Worm (Caenorhabditis elegans) whole organism, L1 larva: ENCODE data around the gene E02C12.8.

Experiments used
- C34B4.2 ChIP-seq: sonication (generic microtip); optimal IDR thresholded peaks from 2 replicates; lab custom pipeline; 2017; ENCODE audit warnings: mild to moderate bottlenecking, missing genetic modification characterization, missing compliant biosample characterization
- F16B12.6 ChIP-seq: fragments of 150-350 bp; optimal IDR thresholded peaks from 2 replicates; lab custom pipeline; 2014; ENCODE audit warnings: missing biosample characterization, missing genetic modification characterization
- aly-2 ChIP-seq: fragments of 150-350 bp; optimal IDR thresholded peaks from 2 replicates; lab custom pipeline; 2014; ENCODE audit warnings: missing biosample characterization, missing genetic modification characterization
- ama-1 ChIP-seq: fragments of 150-350 bp; optimal IDR thresholded peaks from 2 replicates; lab custom pipeline; 2014
- blmp-1 ChIP-seq: fragments of 150-350 bp; optimal IDR thresholded peaks from 2 replicates; lab custom pipeline; 2014; ENCODE audit warnings: missing biosample characterization, missing genetic modification characterization
- ceh-8 ChIP-seq: fragments of 200-800 bp; sonication (Bioruptor generic); optimal IDR thresholded peaks from 2 replicates; lab custom pipeline; 2018; ENCODE audit warnings: mild to moderate bottlenecking, missing genetic modification characterization, moderate library complexity, missing compliant biosample characterization
- dpl-1 ChIP-seq, 3 experiments: fragments of 150-350 bp in 2 of 3; sonication (generic microtip) in 1 of 3; optimal IDR thresholded peaks; 2 replicates each; lab custom pipeline; 2014 to 2017; ENCODE audit warnings: missing biosample characterization in 3 of 3, missing genetic modification characterization in 3 of 3, missing genetic modification reagents in 3 of 3
- dsc-1 ChIP-seq: sonication (generic microtip); optimal IDR thresholded peaks from 2 replicates; lab custom pipeline; 2016; ENCODE audit warnings: mild to moderate bottlenecking, missing genetic modification characterization, missing compliant biosample characterization
- efl-1 ChIP-seq, 4 experiments: fragments of 150-350 bp; optimal IDR thresholded peaks in 3 of 4; peaks in 1 of 4; 1 replicate in 1 of 4; 2 replicates in 3 of 4; lab custom pipeline; 2014; ENCODE audit warnings: missing biosample characterization in 2 of 4, missing genetic modification characterization in 2 of 4, missing genetic modification reagents in 2 of 4
- egl-13 ChIP-seq: sonication (generic microtip); optimal IDR thresholded peaks from 2 replicates; lab custom pipeline; 2016; ENCODE audit warnings: missing genotype, missing genetic modification reagents, missing genetic modification characterization, missing compliant biosample characterization
- egl-27 ChIP-seq, 2 experiments: fragments of 150-350 bp in 1 of 2; sonication (generic microtip); optimal IDR thresholded peaks; 3 replicates each; lab custom pipeline; 2017 to 2018; ENCODE audit warnings: missing biosample characterization in 2 of 2, missing genetic modification characterization in 2 of 2, missing genetic modification reagents in 2 of 2
- elt-3 ChIP-seq, 6 experiments: fragments of 150-350 bp in 1 of 6; sonication (generic microtip); optimal IDR thresholded peaks; 2 replicates each; lab custom pipeline; 2017 to 2018; ENCODE audit warnings: missing biosample characterization in 6 of 6, missing genetic modification characterization in 6 of 6, inconsistent platforms in 1 of 6
- fkh-10 ChIP-seq: sonication (generic microtip); optimal IDR thresholded peaks from 2 replicates; lab custom pipeline; 2017; ENCODE audit warnings: missing biosample characterization, missing genetic modification reagents, missing genetic modification characterization
- fkh-8 ChIP-seq: sonication (generic microtip); optimal IDR thresholded peaks from 2 replicates; lab custom pipeline; 2016; ENCODE audit warnings: mild to moderate bottlenecking, missing genetic modification characterization, missing compliant biosample characterization
- fos-1 ChIP-seq: fragments of 150-350 bp; optimal IDR thresholded peaks from 2 replicates; lab custom pipeline; 2014; ENCODE audit warnings: missing biosample characterization, missing genetic modification characterization
- grh-1 ChIP-seq: fragments of 200-800 bp; sonication (Bioruptor generic); IDR thresholded peaks from 2 replicates; pipeline ENCODE4 v1.3.6; 2022; ENCODE audit warnings: missing genetic modification reagents, missing genetic modification characterization, missing compliant biosample characterization
- hlh-17 ChIP-seq: fragments of 200-800 bp; sonication (Bioruptor generic); optimal IDR thresholded peaks from 2 replicates; lab custom pipeline; 2018; ENCODE audit warnings: missing genetic modification characterization, mild to moderate bottlenecking, missing compliant biosample characterization, moderate library complexity, borderline replicate concordance
- hlh-4 ChIP-seq: sonication (generic microtip); optimal IDR thresholded peaks from 2 replicates; lab custom pipeline; 2016; ENCODE audit warnings: mild to moderate bottlenecking, missing genetic modification characterization, missing compliant biosample characterization
- lin-14 ChIP-seq: fragments of 200-800 bp; sonication (Bioruptor generic); optimal IDR thresholded peaks from 2 replicates; lab custom pipeline; 2018; ENCODE audit warnings: mild to moderate bottlenecking, missing genetic modification characterization, moderate library complexity, missing compliant biosample characterization
- lin-15B ChIP-seq: fragments of 150-350 bp; sonication (generic microtip); optimal IDR thresholded peaks from 3 replicates; lab custom pipeline; 2014; ENCODE audit warnings: missing biosample characterization, missing genetic modification characterization
- lin-35 ChIP-seq, 2 experiments: fragments of 150-350 bp; optimal IDR thresholded peaks; 2 replicates each; lab custom pipeline; 2014; ENCODE audit warnings: missing biosample characterization in 2 of 2, missing genetic modification characterization in 2 of 2, missing genetic modification reagents in 2 of 2
- lin-39 ChIP-seq: fragments of 150-350 bp; optimal IDR thresholded peaks from 2 replicates; lab custom pipeline; 2014; ENCODE audit warnings: missing biosample characterization, missing genetic modification reagents, missing genetic modification characterization
- lsy-2 ChIP-seq, 2 experiments: fragments of 150-350 bp; optimal IDR thresholded peaks; 2 replicates each; lab custom pipeline; 2014; ENCODE audit warnings: missing biosample characterization in 2 of 2, missing genetic modification characterization in 2 of 2
- mab-9 ChIP-seq: fragments of 200-800 bp; sonication (Bioruptor generic); IDR thresholded peaks from 2 replicates; pipeline ENCODE4 v1.3.6; 2022; ENCODE audit warnings: missing genetic modification reagents, missing genetic modification characterization, missing compliant biosample characterization
- mep-1 ChIP-seq: fragments of 150-350 bp; optimal IDR thresholded peaks from 2 replicates; lab custom pipeline; 2014; ENCODE audit warnings: missing biosample characterization, missing genetic modification characterization
- nhr-11 ChIP-seq: fragments of 150-350 bp; optimal IDR thresholded peaks from 2 replicates; lab custom pipeline; 2014; ENCODE audit warnings: missing biosample characterization, missing genetic modification characterization
- nhr-47 ChIP-seq: sonication (generic microtip); optimal IDR thresholded peaks from 2 replicates; lab custom pipeline; 2016; ENCODE audit warnings: mild to moderate bottlenecking, missing genetic modification characterization, moderate library complexity, missing compliant biosample characterization
- nhr-76 ChIP-seq: sonication (generic microtip); optimal IDR thresholded peaks from 2 replicates; lab custom pipeline; 2017; ENCODE audit warnings: missing biosample characterization, missing genetic modification characterization
- nhr-84 ChIP-seq: sonication (generic microtip); optimal IDR thresholded peaks from 2 replicates; lab custom pipeline; 2017; ENCODE audit warnings: missing biosample characterization, missing genetic modification characterization
- nhr-85 ChIP-seq: sonication (generic microtip); peaks from one replicate; lab custom pipeline; 2016; ENCODE audit warnings: missing genetic modification characterization, inconsistent platforms, missing compliant biosample characterization
- sup-37 ChIP-seq: fragments of 200-800 bp; sonication (Bioruptor generic); optimal IDR thresholded peaks from 2 replicates; lab custom pipeline; 2018; ENCODE audit warnings: mild to moderate bottlenecking, missing genetic modification characterization, missing compliant biosample characterization
- swsn-7 ChIP-seq: sonication (generic microtip); optimal IDR thresholded peaks from 2 replicates; lab custom pipeline; 2016; ENCODE audit warnings: missing genetic modification characterization, missing compliant biosample characterization
- unc-30 ChIP-seq: sonication (generic microtip); optimal IDR thresholded peaks from 2 replicates; lab custom pipeline; 2017; ENCODE audit warnings: missing biosample characterization, missing genetic modification characterization
- unc-62 ChIP-seq: fragments of 150-350 bp; optimal IDR thresholded peaks from 2 replicates; lab custom pipeline; 2014; ENCODE audit warnings: missing biosample characterization, missing genetic modification reagents, missing genetic modification characterization
- unc-98 ChIP-seq: fragments of 200-800 bp; sonication (Bioruptor generic); IDR thresholded peaks from 2 replicates; pipeline ENCODE4 v1.3.6; 2022; ENCODE audit warnings: missing genetic modification characterization, missing compliant biosample characterization
- xbp-1 ChIP-seq: sonication (generic microtip); optimal IDR thresholded peaks from 2 replicates; lab custom pipeline; 2016; ENCODE audit warnings: missing genetic modification characterization, missing compliant biosample characterization
- ztf-11 ChIP-seq, 2 experiments: sonication (generic microtip); optimal IDR thresholded peaks; 2 replicates each; lab custom pipeline; 2016 to 2017; ENCODE audit warnings: missing genetic modification characterization in 2 of 2, missing biosample characterization in 1 of 2, missing compliant biosample characterization in 1 of 2
- ztf-4 ChIP-seq: fragments of 150-350 bp; optimal IDR thresholded peaks from 2 replicates; lab custom pipeline; 2014; ENCODE audit warnings: missing biosample characterization, missing genetic modification characterization

E02C12.8 gene

DNA sequence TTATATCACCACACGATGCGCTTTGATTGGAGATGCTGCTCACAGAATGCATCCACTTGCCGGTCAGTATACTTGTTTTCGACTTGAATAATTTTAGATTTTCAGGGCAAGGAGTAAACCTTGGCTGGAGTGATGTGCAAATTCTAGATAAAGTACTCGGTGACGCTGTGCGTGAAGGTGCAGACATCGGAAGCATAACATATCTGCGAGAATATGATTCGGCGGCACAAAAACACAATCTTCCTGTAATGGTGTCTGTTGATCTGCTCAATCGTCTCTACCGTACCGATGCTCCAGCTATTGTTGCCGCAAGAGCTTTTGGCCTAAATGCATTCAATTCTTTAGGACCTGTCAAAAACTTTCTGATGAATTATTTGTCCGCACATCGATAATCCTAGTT is 35.0 kb downstream of the E02C12.8 start:
- TF ChIP-seq ztf-4 (tag; lab: Kevin White, UChicago): peak; percentile 15
- TF ChIP-seq elt-3 (tag; optimal IDR thresholded peaks at IDR 0.05; lab: Kevin White, UChicago): no peak
- peak; percentile 27 for TF ChIP-seq fkh-8 (tag; lab: Kevin White, UChicago)
- TF ChIP-seq nhr-84 (tag; lab: Kevin White, UChicago): no peak
- peak; percentile 63 for TF ChIP-seq nhr-47 (tag; lab: Kevin White, UChicago)
- TF ChIP-seq ama-1 (lab: Kevin White, UChicago): peak; percentile 86
- peak; percentile 14 to 22 for TF ChIP-seq efl-1 (optimal IDR thresholded peaks at IDR 0.05; lab: Kevin White, UChicago)
- TF ChIP-seq efl-1 (GFP tag; optimal IDR thresholded peaks at IDR 0.05 in 1 of 2; lab: Kevin White, UChicago): peak in 1 of 2 experiments; percentile 0
- no peak for TF ChIP-seq xbp-1

DNA sequence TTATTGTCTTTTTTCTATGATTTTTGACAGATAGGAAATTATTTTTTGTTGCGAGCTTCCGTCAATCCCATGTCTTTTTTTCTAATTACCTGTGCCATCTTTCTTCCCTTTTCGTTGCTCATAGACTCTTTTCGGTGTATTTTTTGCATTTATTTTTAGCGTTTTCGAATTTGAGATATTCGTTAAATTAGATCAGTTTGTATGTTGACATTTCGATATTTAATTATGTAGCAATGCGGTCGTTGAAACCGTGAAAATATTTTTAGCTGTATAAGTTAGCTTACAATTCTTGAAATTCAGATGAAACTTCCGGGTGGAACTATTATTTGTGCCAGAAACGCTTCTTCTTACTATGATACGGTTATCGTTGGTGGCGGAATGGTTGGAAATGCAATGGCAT is 37.0 kb downstream of the E02C12.8 start, which contains the start of gene coq-6:
TSS of gene coq-6 (plus strand) at position 301 of the 400 bp plus-strand sequence.
- TF ChIP-seq fos-1 (tag; lab: Kevin White, UChicago) (no peak), egl-13 (no peak), swsn-7 (tag; lab: Kevin White, UChicago) (no peak), mep-1 (tag; lab: Kevin White, UChicago) (no peak), lin-35 (GFP tag; optimal IDR thresholded peaks at IDR 0.05; lab: Kevin White, UChicago) (no peak), grh-1 (no peak), sup-37 (GFP tag; lab: Kevin White, UChicago) (no peak), ama-1 (lab: Kevin White, UChicago) (no peak), nhr-76 (tag; lab: Kevin White, UChicago) (no peak), dsc-1 (tag; lab: Kevin White, UChicago) (no peak), ceh-8 (GFP tag; lab: Kevin White, UChicago) (no peak), nhr-85 (tag; lab: Kevin White, UChicago) (no peak), hlh-17 (no peak), ztf-11 (tag; optimal IDR thresholded peaks at IDR 0.05; lab: Kevin White, UChicago) (no peak), lin-14 (GFP tag; lab: Kevin White, UChicago) (no peak), hlh-4 (tag; lab: Kevin White, UChicago) (no peak)

DNA sequence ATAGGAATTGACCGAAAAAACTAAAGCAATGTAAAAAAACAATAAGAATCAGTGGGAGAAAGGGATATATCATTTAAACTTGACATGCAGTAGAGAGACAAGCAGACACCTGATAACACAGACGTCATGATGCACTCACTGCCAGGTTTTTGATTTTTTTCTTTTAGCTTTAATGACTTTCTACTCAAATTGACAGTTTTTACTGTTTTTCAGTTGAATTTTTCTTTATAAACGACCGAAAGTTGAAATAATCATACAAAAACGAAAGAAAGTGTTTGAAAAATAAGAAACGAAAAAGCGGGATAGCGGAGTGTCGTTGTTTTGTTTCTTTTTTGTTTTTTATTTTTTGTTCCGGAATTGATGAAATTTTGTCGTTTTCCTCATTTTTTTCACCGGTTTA is 39.2 kb downstream of the E02C12.8 start, which contains the start of gene ucp-4:
TSS of gene ucp-4 (plus strand) at position 83 of the 400 bp plus-strand sequence.
- TF ChIP-seq mab-9 (GFP tag; lab: Robert Waterston, UW) (no peak), ama-1 (lab: Kevin White, UChicago) (no peak), fkh-10 (GFP tag; lab: Kevin White, UChicago) (no peak), lin-39 (tag; lab: Kevin White, UChicago) (no peak), blmp-1 (tag; lab: Kevin White, UChicago) (peak; percentile 44), ceh-8 (GFP tag; lab: Kevin White, UChicago) (no peak), lin-15B (no peak), C34B4.2 (tag; lab: Kevin White, UChicago) (no peak), dpl-1 (GFP tag; optimal IDR thresholded peaks at IDR 0.05; lab: Kevin White, UChicago) (peak in 1 of 3 experiments; percentile 24), egl-27 (tag; optimal IDR thresholded peaks at IDR 0.05; lab: Kevin White, UChicago) (no peak), unc-98 (no peak), ztf-4 (tag; lab: Kevin White, UChicago) (no peak), F16B12.6 (no peak), unc-30 (tag; lab: Kevin White, UChicago) (no peak), nhr-85 (tag; lab: Kevin White, UChicago) (peak; percentile 11), lin-14 (GFP tag; lab: Kevin White, UChicago) (peak; percentile 23), nhr-11 (tag; lab: Kevin White, UChicago) (no peak), lsy-2 (tag; optimal IDR thresholded peaks at IDR 0.05; lab: Kevin White, UChicago) (peak in 1 of 2 experiments; percentile 9), dsc-1 (tag; lab: Kevin White, UChicago) (no peak), unc-62 (GFP tag; lab: Kevin White, UChicago) (no peak), aly-2 (tag; lab: Kevin White, UChicago) (no peak)
